Fruit fly (Drosophila melanogaster): ENCODE measurements around the gene na.

DNA sequence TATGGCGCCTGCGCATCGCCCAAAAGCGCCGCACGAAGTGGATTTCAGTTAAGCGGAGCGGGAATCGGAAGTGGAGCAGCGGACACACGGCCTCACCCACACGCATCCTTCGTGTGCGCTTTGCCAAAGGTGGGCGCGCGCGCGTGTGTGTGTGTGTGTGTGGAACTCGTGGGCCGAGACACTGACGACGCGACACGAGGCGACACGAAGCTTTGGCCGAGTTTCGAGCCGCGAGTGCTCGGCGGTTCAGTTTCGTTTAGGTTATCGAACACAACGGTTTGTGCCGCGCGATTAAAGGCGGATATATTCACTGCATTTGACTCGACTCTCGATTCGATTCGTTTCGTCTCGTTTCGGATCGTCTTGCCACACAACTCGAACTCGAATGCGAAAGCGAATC, 55.8 kb downstream of the na start, which contains the start of gene dpr8:
- no peak for TF ChIP-seq psq (optimal IDR thresholded peaks at IDR 0.05)
- TF ChIP-seq usp (GFP tag; optimal IDR thresholded peaks at IDR 0.05): no peak
- TF ChIP-seq Dll (optimal IDR thresholded peaks at IDR 0.05): no peak
- TF ChIP-seq CG8478 (optimal IDR thresholded peaks at IDR 0.05): no peak
- no peak for TF ChIP-seq EcR (GFP tag; optimal IDR thresholded peaks at IDR 0.05)
